Worm (Caenorhabditis elegans): ENCODE data around the gene F38B2.3.

- TF ChIP-seq gmeb-2 (tag; optimal IDR thresholded peaks at IDR 0.05) (no peak), ahr-1 (tag; optimal IDR thresholded peaks at IDR 0.05) (no peak), pha-2 (tag; optimal IDR thresholded peaks at IDR 0.05) (no peak), sox-4 (tag; optimal IDR thresholded peaks at IDR 0.05) (no peak), Y22D7AL.16 (tag; optimal IDR thresholded peaks at IDR 0.05) (no peak), tbx-2 (tag; optimal IDR thresholded peaks at IDR 0.05) (no peak)
Measured at ce11 chrX:11289925-11290324, 3.8 kb upstream of the F38B2.3 start.

Data from whole organism, late embryonic.